Worm (Caenorhabditis elegans): ENCODE results near the gene nhr-190.

DNA sequence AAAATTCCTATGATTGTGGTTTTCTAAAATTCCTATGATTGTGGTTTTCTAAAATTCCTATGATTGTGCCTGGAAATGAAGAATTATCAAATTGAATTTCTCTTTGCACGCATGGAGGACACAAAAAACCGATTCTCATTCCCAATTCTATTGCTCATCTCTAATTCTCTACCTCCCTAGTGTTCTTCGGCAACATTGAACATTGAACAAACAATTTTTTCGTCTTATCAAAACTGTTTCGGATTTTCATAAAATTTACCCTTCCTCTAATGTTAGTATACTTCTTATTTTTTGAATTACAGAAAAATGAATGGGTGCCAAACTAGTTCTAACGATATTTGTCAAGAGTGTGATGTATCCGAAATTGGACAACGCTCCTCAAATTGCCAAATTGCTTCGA, 6.4 kb downstream of the nhr-190 start, which contains the start of gene pals-31:
- TF ChIP-seq nhr-10 (tag; optimal IDR thresholded peaks at IDR 0.05) (no peak), nhr-77 (tag; optimal IDR thresholded peaks at IDR 0.05) (no peak), ceh-16 (tag; optimal IDR thresholded peaks at IDR 0.05) (no peak), nhr-6 (tag; optimal IDR thresholded peaks at IDR 0.05) (no peak)
